Fruit fly (Drosophila melanogaster) whole organism, adult: ENCODE measurements around the gene glec.

Experiments used
- CG11617 ChIP-seq: fragments of 200-800 bp; sonication (Bioruptor generic); optimal IDR thresholded peaks from 2 replicates; lab custom pipeline; 2017; ENCODE audit warnings: mild to moderate bottlenecking, missing biosample characterization, missing genetic modification reagents, missing genetic modification characterization
- CG12768 ChIP-seq: fragments of 200-800 bp; sonication (Bioruptor generic); optimal IDR thresholded peaks from 2 replicates; lab custom pipeline; 2017; ENCODE audit warnings: missing biosample characterization, missing genetic modification characterization, mild to moderate bottlenecking, moderate library complexity, missing genetic modification reagents
- CG14711 ChIP-seq: fragments of 200-800 bp; sonication (Bioruptor generic); optimal IDR thresholded peaks from 2 replicates; lab custom pipeline; 2018; ENCODE audit warnings: missing biosample characterization, mild to moderate bottlenecking, missing genetic modification characterization, moderate library complexity
- CG1620 ChIP-seq: fragments of 200-800 bp; sonication (Bioruptor generic); optimal IDR thresholded peaks from 2 replicates; lab custom pipeline; 2016; ENCODE audit warnings: missing biosample characterization, missing genetic modification characterization
- CG33017 ChIP-seq: fragments of 200-800 bp; sonication (Bioruptor generic); optimal IDR thresholded peaks from 2 replicates; lab custom pipeline; 2018; ENCODE audit warnings: missing biosample characterization, mild to moderate bottlenecking, missing genetic modification characterization, moderate library complexity
- CG5204 ChIP-seq: fragments of 200-800 bp; sonication (Bioruptor generic); optimal IDR thresholded peaks from 2 replicates; lab custom pipeline; 2016; ENCODE audit warnings: missing biosample characterization, missing genetic modification characterization
- CG7045 ChIP-seq: fragments of 200-800 bp; sonication (Bioruptor generic); optimal IDR thresholded peaks from 2 replicates; lab custom pipeline; 2017; ENCODE audit warnings: missing biosample characterization, mild to moderate bottlenecking, missing genetic modification characterization
- CG7101 ChIP-seq: fragments of 200-800 bp; sonication (Bioruptor generic); optimal IDR thresholded peaks from 2 replicates; lab custom pipeline; 2018; ENCODE audit warnings: missing biosample characterization, mild to moderate bottlenecking, missing genetic modification characterization, moderate library complexity
- Clk ChIP-seq: fragments of 200-800 bp; sonication (Bioruptor generic); optimal IDR thresholded peaks from 2 replicates; lab custom pipeline; 2017; ENCODE audit warnings: missing biosample characterization, missing genetic modification characterization
- Crg-1 ChIP-seq: fragments of 200-800 bp; sonication (Bioruptor generic); optimal IDR thresholded peaks from 2 replicates; lab custom pipeline; 2016; ENCODE audit warnings: missing biosample characterization, missing genetic modification characterization
- Hr96 ChIP-seq: fragments of 200-800 bp; sonication (Bioruptor generic); optimal IDR thresholded peaks from 2 replicates; lab custom pipeline; 2016; ENCODE audit warnings: missing biosample characterization, missing genetic modification characterization
- Mnt ChIP-seq: fragments of 200-800 bp; sonication (Bioruptor generic); optimal IDR thresholded peaks from 2 replicates; lab custom pipeline; 2016; ENCODE audit warnings: missing biosample characterization, mild to moderate bottlenecking, missing genetic modification characterization
- cic ChIP-seq: fragments of 200-800 bp; sonication (Bioruptor generic); optimal IDR thresholded peaks from 2 replicates; lab custom pipeline; 2017; ENCODE audit warnings: missing biosample characterization, mild to moderate bottlenecking, missing genetic modification characterization, moderate library complexity
- cnc ChIP-seq, 2 experiments: fragments of >200 bp; optimal IDR thresholded peaks; 2 replicates each; lab custom pipeline; 2017
- kay ChIP-seq: fragments of 200-800 bp; sonication (Bioruptor generic); peaks from one replicate; lab custom pipeline; 2016; ENCODE audit warnings: missing biosample characterization, missing genetic modification characterization, borderline replicate concordance
- ovo ChIP-seq: fragments of 200-800 bp; sonication (Bioruptor generic); optimal IDR thresholded peaks from 2 replicates; lab custom pipeline; 2016; ENCODE audit warnings: missing biosample characterization, missing genetic modification characterization
- pad ChIP-seq: fragments of 200-800 bp; sonication (Bioruptor generic); optimal IDR thresholded peaks from 3 replicates; lab custom pipeline; 2017; ENCODE audit warnings: missing biosample characterization, missing genetic modification characterization, mild to moderate bottlenecking, moderate library complexity, missing genetic modification reagents
- tj ChIP-seq: fragments of 200-800 bp; sonication (Bioruptor generic); optimal IDR thresholded peaks from 3 replicates; lab custom pipeline; 2017; ENCODE audit warnings: missing biosample characterization, mild to moderate bottlenecking, missing genetic modification characterization, moderate library complexity
- toe ChIP-seq: fragments of 200-800 bp; sonication (Bioruptor generic); optimal IDR thresholded peaks from 2 replicates; lab custom pipeline; 2016; ENCODE audit warnings: missing biosample characterization, missing genetic modification characterization

The glec gene

dm6 chr3R:21858290-21858875 is 2.3 kb upstream of the glec start:
- TF ChIP-seq CG1620 (no peak), tj (GFP tag; lab: Kevin White, UChicago) (peak; percentile 34), CG14711 (tag; lab: Kevin White, UChicago) (no peak), pad (GFP tag; lab: Kevin White, UChicago) (no peak)

dm6 chr3R:21857509-21857908 is 1.4 kb upstream of the glec start:
- TF ChIP-seq tj (GFP tag; lab: Kevin White, UChicago) (no peak), CG5204 (GFP tag; lab: Kevin White, UChicago) (no peak), CG1620 (no peak), toe (GFP tag; lab: Kevin White, UChicago) (no peak), Hr96 (no peak), CG33017 (no peak), Crg-1 (GFP tag; lab: Kevin White, UChicago) (no peak)

DNA sequence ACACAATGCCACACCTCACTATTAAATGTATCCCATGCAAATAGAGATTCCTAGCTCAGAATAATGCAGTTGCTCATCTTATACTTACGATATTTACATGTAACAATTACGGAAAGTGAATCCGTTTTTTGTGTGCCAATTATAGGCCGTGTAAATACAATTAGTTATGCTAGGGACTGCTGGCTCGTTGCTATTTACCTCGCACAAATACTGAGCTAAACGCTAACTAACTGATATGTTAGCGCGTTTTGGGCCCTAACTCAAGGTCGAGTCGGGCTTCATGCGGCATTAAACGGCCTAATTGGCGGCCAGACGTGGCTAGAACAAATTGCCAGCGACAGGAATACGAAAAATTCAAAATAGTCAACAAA is 792 bp upstream of the glec start:
- TF ChIP-seq pad (GFP tag; lab: Kevin White, UChicago) (no peak), Mnt (no peak), CG7101 (tag; lab: Kevin White, UChicago) (no peak), CG11617 (GFP tag; lab: Kevin White, UChicago) (no peak), CG7045 (peak; percentile 2), toe (GFP tag; lab: Kevin White, UChicago) (no peak), Crg-1 (GFP tag; lab: Kevin White, UChicago) (peak; percentile 13), CG14711 (tag; lab: Kevin White, UChicago) (no peak), cnc (optimal IDR thresholded peaks at IDR 0.05; lab: Kevin White, UChicago) (no peak), CG1620 (no peak), kay (GFP tag; lab: Kevin White, UChicago) (no peak), Clk (no peak)

DNA sequence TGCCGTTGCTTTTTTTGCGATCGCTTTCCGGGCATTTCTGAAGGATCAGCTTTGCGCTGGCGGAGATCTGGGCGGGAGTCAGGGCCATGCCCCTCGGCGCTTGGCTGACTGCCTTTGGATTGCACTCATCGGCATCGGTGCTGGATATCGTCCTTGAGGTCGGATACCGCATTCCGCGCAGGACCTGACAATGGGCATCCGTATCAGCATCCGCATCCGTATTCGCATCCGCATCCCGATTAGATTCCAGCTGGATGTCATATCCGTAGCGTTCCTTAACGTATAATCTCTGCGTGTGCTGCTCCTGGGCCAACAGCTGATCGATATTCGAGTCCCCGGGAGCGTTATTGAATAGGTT is 618 bp downstream of the glec start:
- TF ChIP-seq toe (GFP tag; lab: Kevin White, UChicago): no peak
- no peak for TF ChIP-seq CG5204 (GFP tag; lab: Kevin White, UChicago)
- TF ChIP-seq CG11617 (GFP tag; lab: Kevin White, UChicago): no peak
- no peak for TF ChIP-seq cic (GFP tag; lab: Kevin White, UChicago)
- TF ChIP-seq Crg-1 (GFP tag; lab: Kevin White, UChicago): no peak
- no peak for TF ChIP-seq CG7045
- no peak for TF ChIP-seq CG7101 (tag; lab: Kevin White, UChicago)
- TF ChIP-seq ovo: no peak
- no peak for TF ChIP-seq pad (GFP tag; lab: Kevin White, UChicago)

DNA sequence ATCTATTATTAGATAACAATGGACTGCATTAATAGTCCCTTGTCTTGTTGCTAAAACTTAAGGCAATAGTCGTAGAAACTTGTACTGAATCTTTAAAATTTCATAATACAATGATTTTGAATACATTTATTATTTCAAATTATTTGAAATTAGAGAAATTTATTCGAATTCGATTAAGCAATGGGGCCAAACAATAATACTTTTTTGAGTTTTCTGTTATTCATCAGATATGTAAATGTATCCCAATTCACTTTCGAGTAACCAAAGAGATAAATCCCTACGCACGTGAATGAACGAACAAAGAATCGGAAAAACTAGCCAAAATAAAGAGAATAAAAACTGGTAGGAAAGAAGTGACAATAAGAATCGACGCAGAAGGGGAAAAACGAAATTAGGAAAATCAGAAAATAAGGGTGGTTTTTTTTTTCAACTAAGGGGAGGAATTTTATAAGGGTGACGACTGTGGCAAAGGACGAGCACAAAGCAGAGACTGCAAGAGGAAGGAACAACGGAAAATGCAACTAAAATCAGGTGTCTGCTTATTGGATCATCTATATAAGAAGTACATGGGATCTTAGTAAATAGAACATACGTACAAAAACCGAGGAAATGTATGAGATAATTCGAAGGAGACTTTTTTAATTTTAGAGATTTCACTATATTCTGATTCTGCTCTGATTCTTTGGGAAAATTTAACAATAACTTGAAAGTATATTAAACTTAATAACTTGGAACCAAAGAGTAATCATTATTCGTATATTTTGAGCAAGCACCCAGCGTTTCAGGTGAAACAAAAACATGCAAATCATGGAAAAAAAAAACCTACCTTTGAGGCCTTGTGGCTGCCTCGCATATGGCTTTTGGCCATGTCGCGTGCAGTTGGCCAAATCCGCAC is 1.2 kb downstream of the glec start:
- TF ChIP-seq CG1620 (no peak), kay (GFP tag; lab: Kevin White, UChicago) (peak; percentile 79)

- peak; percentile 31 for TF ChIP-seq CG11617 (GFP tag; lab: Kevin White, UChicago)
- TF ChIP-seq CG12768: peak; percentile 90
- TF ChIP-seq CG5204 (GFP tag; lab: Kevin White, UChicago): no peak
- no peak for TF ChIP-seq Crg-1 (GFP tag; lab: Kevin White, UChicago)
- peak; percentile 35 for TF ChIP-seq Mnt
- TF ChIP-seq kay (GFP tag; lab: Kevin White, UChicago): peak; percentile 58
- peak; percentile 9 for TF ChIP-seq CG14711 (tag; lab: Kevin White, UChicago)
- peak; percentile 39 for TF ChIP-seq ovo
- peak; percentile 16 for TF ChIP-seq toe (GFP tag; lab: Kevin White, UChicago)
- peak; percentile 49 for TF ChIP-seq CG7045
- peak; percentile 83 for TF ChIP-seq cic (GFP tag; lab: Kevin White, UChicago)
- TF ChIP-seq Hr96: no peak
- peak; percentile 7 for TF ChIP-seq Clk
- no peak for TF ChIP-seq CG1620
- peak; percentile 53 for TF ChIP-seq CG33017
- peak; percentile 17 for TF ChIP-seq CG7101 (tag; lab: Kevin White, UChicago)
- TF ChIP-seq tj (GFP tag; lab: Kevin White, UChicago): peak; percentile 55
Observed at dm6 chr3R:21853618-21854573, 2.2 kb downstream of the glec start.
